Worm (Caenorhabditis elegans): ENCODE data around the gene cank-26.

DNA sequence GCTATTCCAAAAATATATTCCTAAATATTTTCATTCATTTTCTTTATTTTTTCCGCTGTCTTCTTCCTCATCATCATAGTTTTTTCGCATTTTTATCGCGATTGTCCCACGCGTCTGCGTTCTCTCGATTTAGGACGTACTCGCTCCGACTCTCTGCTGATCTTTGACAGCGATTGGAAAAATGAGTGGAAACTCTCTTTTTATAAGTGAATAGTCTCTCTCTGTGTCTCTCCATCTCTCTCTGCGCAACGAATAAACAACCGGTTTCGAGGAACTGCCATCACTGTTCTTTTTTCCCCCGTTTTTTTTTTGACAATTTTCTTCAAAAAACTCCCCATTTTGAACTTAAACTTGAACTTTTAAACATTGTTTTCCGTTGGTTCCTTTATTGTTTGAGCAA is 23.5 kb downstream of the cank-26 start:
- TF ChIP-seq F16B12.6 (tag; optimal IDR thresholded peaks at IDR 0.05) (no peak), nhr-77 (tag; optimal IDR thresholded peaks at IDR 0.05) (peak; percentile 6)
